Worm (Caenorhabditis elegans) whole organism, L3 larva: ENCODE data around the gene C30H6.12.

ENCODE experiments used
- ama-1 ChIP-seq: fragments of 150-350 bp; optimal IDR thresholded peaks from 2 replicates; lab custom pipeline; 2018
- ceh-28 ChIP-seq: fragments of 150-350 bp; optimal IDR thresholded peaks from 2 replicates; lab custom pipeline; 2014; ENCODE audit warnings: missing biosample characterization, missing genetic modification reagents, missing genetic modification characterization
- ceh-9 ChIP-seq: sonication (generic microtip); optimal IDR thresholded peaks from 2 replicates; lab custom pipeline; 2018; ENCODE audit warnings: missing biosample characterization, missing genetic modification characterization
- nhr-76 ChIP-seq: fragments of 150-350 bp; sonication (generic microtip); optimal IDR thresholded peaks from 5 replicates; lab custom pipeline; 2014; ENCODE audit warnings: missing biosample characterization, missing genetic modification characterization

DNA sequence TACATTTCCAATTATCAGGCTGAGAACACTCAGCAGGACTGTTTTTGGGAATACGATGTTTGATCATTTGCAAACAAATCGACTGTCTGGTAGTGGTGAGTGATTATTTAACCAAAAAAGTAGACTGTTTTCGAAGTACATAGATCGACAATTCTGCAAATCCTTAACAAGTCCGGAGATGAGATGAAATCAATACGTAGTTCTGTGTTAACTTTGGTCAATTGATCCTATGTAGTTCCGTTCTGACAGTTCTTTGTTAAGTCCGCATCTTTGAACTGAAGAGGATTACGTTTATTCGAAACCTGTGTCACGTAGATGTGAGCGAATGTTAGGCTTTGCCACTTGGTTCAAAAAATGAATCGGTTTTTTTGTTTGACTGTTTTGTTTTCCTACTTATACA is 31.6 kb upstream of the C30H6.12 start, which contains the start of gene clec-199:
- no peak for TF ChIP-seq ceh-28
- no peak for TF ChIP-seq ama-1
- TF ChIP-seq ceh-9 (tag; lab: Kevin White, UChicago) = no peak
- no peak for TF ChIP-seq nhr-76
